Worm (Caenorhabditis elegans) whole organism, young adult: Measurements from ENCODE around the gene pde-3.

ENCODE experiments used
- B0019.2 ChIP-seq: fragments of 200-800 bp; sonication (Bioruptor generic); conservative IDR thresholded peaks from 2 replicates; pipeline ENCODE4 v1.3.6; 2022; ENCODE audit warnings: missing genetic modification reagents, missing genetic modification characterization, missing compliant biosample characterization
- C06A6.2 ChIP-seq: fragments of 200-800 bp; sonication (Bioruptor generic); conservative IDR thresholded peaks from 2 replicates; pipeline ENCODE4 v1.3.6; 2022; ENCODE audit warnings: missing genetic modification characterization, missing compliant biosample characterization
- F33H1.4 ChIP-seq: fragments of 200-800 bp; sonication (Bioruptor generic); IDR thresholded peaks from 2 replicates; pipeline ENCODE4 v1.3.6; 2022; ENCODE audit warnings: missing genetic modification reagents, missing genetic modification characterization, missing compliant biosample characterization
- F39B2.1 ChIP-seq: fragments of 200-800 bp; sonication (Bioruptor generic); IDR thresholded peaks from 2 replicates; pipeline ENCODE4 v1.3.6; 2022; ENCODE audit warnings: missing genetic modification reagents, missing genetic modification characterization, missing compliant biosample characterization
- F52B5.7 ChIP-seq: sonication (generic microtip); optimal IDR thresholded peaks from 2 replicates; lab custom pipeline; 2016; ENCODE audit warnings: mild to moderate bottlenecking, missing genetic modification characterization, missing compliant biosample characterization
- F55B11.4 ChIP-seq: sonication (generic microtip); optimal IDR thresholded peaks from 2 replicates; lab custom pipeline; 2016; ENCODE audit warnings: missing compliant biosample characterization, missing genetic modification characterization, borderline replicate concordance; ENCODE audit not compliant: insufficient read depth
- F57C9.4 ChIP-seq: sonication (generic microtip); optimal IDR thresholded peaks from 2 replicates; lab custom pipeline; 2017; ENCODE audit warnings: mild to moderate bottlenecking, missing genetic modification characterization, missing compliant biosample characterization
- K12H6.12 ChIP-seq: fragments of 200-800 bp; sonication (Bioruptor generic); optimal IDR thresholded peaks from 2 replicates; lab custom pipeline; 2018; ENCODE audit warnings: mild to moderate bottlenecking, missing genetic modification characterization, missing compliant biosample characterization
- T07F8.4 ChIP-seq: sonication (generic microtip); optimal IDR thresholded peaks from 2 replicates; lab custom pipeline; 2016; ENCODE audit warnings: mild to moderate bottlenecking, missing genetic modification characterization, moderate library complexity, missing compliant biosample characterization
- T26A5.8 ChIP-seq: sonication (generic microtip); optimal IDR thresholded peaks from 2 replicates; lab custom pipeline; 2016; ENCODE audit warnings: missing genetic modification characterization, missing compliant biosample characterization
- Y53F4B.3 ChIP-seq: fragments of 200-800 bp; sonication (Bioruptor generic); IDR thresholded peaks from 2 replicates; pipeline ENCODE4 v1.3.6; 2022; ENCODE audit warnings: missing genetic modification reagents, missing genetic modification characterization, missing compliant biosample characterization
- Y53G8AR.9 ChIP-seq: fragments of 200-800 bp; sonication (Bioruptor generic); conservative IDR thresholded peaks from 2 replicates; pipeline ENCODE4 v1.3.6; 2022; ENCODE audit warnings: missing genetic modification reagents, missing genetic modification characterization, missing compliant biosample characterization
- akir-1 ChIP-seq: fragments of 200-800 bp; sonication (Bioruptor generic); optimal IDR thresholded peaks from 2 replicates; lab custom pipeline; 2018; ENCODE audit warnings: mild to moderate bottlenecking, missing genetic modification characterization, moderate library complexity, missing compliant biosample characterization
- aptf-2 ChIP-seq: fragments of 200-800 bp; sonication (Bioruptor generic); conservative IDR thresholded peaks from 2 replicates; pipeline ENCODE4 v1.3.6; 2022; ENCODE audit warnings: missing genetic modification reagents, missing genetic modification characterization, missing compliant biosample characterization
- aptf-3 ChIP-seq: fragments of 200-800 bp; sonication (Bioruptor generic); IDR thresholded peaks from 2 replicates; pipeline ENCODE4 v1.3.6; 2022; ENCODE audit warnings: missing genetic modification characterization, missing compliant biosample characterization
- bed-1 ChIP-seq: fragments of 200-800 bp; sonication (Bioruptor generic); IDR thresholded peaks from 2 replicates; pipeline ENCODE4 v1.3.6; 2022; ENCODE audit warnings: missing genetic modification reagents, missing genetic modification characterization, missing compliant biosample characterization
- cebp-1 ChIP-seq, 2 experiments: fragments of 200-800 bp in 1 of 2; sonication (Bioruptor generic) in 1 of 2; sonication (generic microtip) in 1 of 2; IDR thresholded peaks in 1 of 2; optimal IDR thresholded peaks in 1 of 2; 2 replicates each; pipeline versions ENCODE4 v1.3.6 to Lab custom; 2017 to 2022; ENCODE audit warnings: missing compliant biosample characterization in 2 of 2, missing genetic modification characterization in 2 of 2, mild to moderate bottlenecking in 1 of 2, missing genetic modification reagents in 1 of 2, moderate library complexity in 1 of 2
- ceh-27 ChIP-seq: fragments of 200-800 bp; sonication (Bioruptor generic); optimal IDR thresholded peaks from 2 replicates; lab custom pipeline; 2018; ENCODE audit warnings: mild to moderate bottlenecking, missing genetic modification characterization, moderate library complexity, missing compliant biosample characterization
- egl-18 ChIP-seq: fragments of 200-800 bp; sonication (Bioruptor generic); IDR thresholded peaks from 2 replicates; pipeline ENCODE4 v1.3.6; 2022; ENCODE audit warnings: missing genetic modification reagents, missing genetic modification characterization, missing compliant biosample characterization
- egrh-3 ChIP-seq: fragments of 200-800 bp; sonication (Bioruptor generic); IDR thresholded peaks from 2 replicates; pipeline ENCODE4 v1.3.6; 2022; ENCODE audit warnings: missing genetic modification reagents, missing genetic modification characterization, missing compliant biosample characterization
- ekl-4 ChIP-seq: fragments of 200-800 bp; sonication (Bioruptor generic); IDR thresholded peaks from 2 replicates; pipeline ENCODE4 v1.3.6; 2022; ENCODE audit warnings: missing genetic modification reagents, missing genetic modification characterization, missing compliant biosample characterization
- fkh-3 ChIP-seq: sonication (generic microtip); optimal IDR thresholded peaks from 2 replicates; lab custom pipeline; 2016; ENCODE audit warnings: mild to moderate bottlenecking, missing genetic modification characterization, missing compliant biosample characterization
- hlh-12 ChIP-seq: sonication (generic microtip); optimal IDR thresholded peaks from 2 replicates; lab custom pipeline; 2016; ENCODE audit warnings: missing genetic modification characterization, missing compliant biosample characterization
- hlh-26 ChIP-seq: fragments of 200-800 bp; sonication (Bioruptor generic); conservative IDR thresholded peaks from 2 replicates; pipeline ENCODE4 v1.3.6; 2022; ENCODE audit warnings: missing genetic modification reagents, missing genetic modification characterization, missing compliant biosample characterization
- hrde-1 ChIP-seq: sonication (generic microtip); optimal IDR thresholded peaks from 2 replicates; lab custom pipeline; 2016; ENCODE audit warnings: missing genetic modification characterization, mild to moderate bottlenecking, missing compliant biosample characterization, moderate library complexity, missing genotype, missing genetic modification reagents, borderline replicate concordance
- let-526 ChIP-seq: fragments of 200-800 bp; sonication (Bioruptor generic); IDR thresholded peaks from 2 replicates; pipeline ENCODE4 v1.3.6; 2022; ENCODE audit warnings: missing genetic modification reagents, missing genetic modification characterization, missing compliant biosample characterization
- lin-26 ChIP-seq: fragments of 200-800 bp; sonication (Bioruptor generic); IDR thresholded peaks from 2 replicates; pipeline ENCODE4 v1.3.6; 2022; ENCODE audit warnings: missing genetic modification reagents, missing genetic modification characterization, missing compliant biosample characterization
- madf-8 ChIP-seq: fragments of 200-800 bp; sonication (Bioruptor generic); conservative IDR thresholded peaks from 2 replicates; pipeline ENCODE4 v1.3.6; 2022; ENCODE audit warnings: missing genetic modification reagents, missing genetic modification characterization, missing compliant biosample characterization
- nfyb-1 ChIP-seq: fragments of 200-800 bp; sonication (Bioruptor generic); IDR thresholded peaks from 2 replicates; pipeline ENCODE4 v1.3.6; 2022; ENCODE audit warnings: missing genetic modification reagents, missing genetic modification characterization, missing compliant biosample characterization
- nhr-27 ChIP-seq: fragments of 200-800 bp; sonication (Bioruptor generic); optimal IDR thresholded peaks from 2 replicates; lab custom pipeline; 2018; ENCODE audit warnings: mild to moderate bottlenecking, missing genetic modification characterization, moderate library complexity, missing compliant biosample characterization
- nhr-80 ChIP-seq: sonication (generic microtip); optimal IDR thresholded peaks from 2 replicates; lab custom pipeline; 2016; ENCODE audit warnings: missing genetic modification characterization, missing compliant biosample characterization
- rec-8 ChIP-seq, 2 experiments: sonication (generic microtip); optimal IDR thresholded peaks; 2 replicates each; lab custom pipeline; 2016; ENCODE audit warnings: mild to moderate bottlenecking in 2 of 2, missing genetic modification characterization in 2 of 2, missing genetic modification reagents in 2 of 2, missing genotype in 2 of 2, missing biosample characterization in 1 of 2, missing compliant biosample characterization in 1 of 2, moderate library complexity in 1 of 2
- snpc-1.3 ChIP-seq: sonication (generic microtip); optimal IDR thresholded peaks from 2 replicates; lab custom pipeline; 2017; ENCODE audit warnings: missing genetic modification characterization, mild to moderate bottlenecking, missing compliant biosample characterization, antibody characterized with exemption, moderate library complexity, missing genotype, missing genetic modification reagents; ENCODE audit not compliant: insufficient read depth
- tlf-1 ChIP-seq: fragments of 200-800 bp; sonication (Bioruptor generic); optimal IDR thresholded peaks from 2 replicates; lab custom pipeline; 2018; ENCODE audit warnings: mild to moderate bottlenecking, missing genetic modification characterization, missing compliant biosample characterization
- unc-62 ChIP-seq: fragments of 150-350 bp; optimal IDR thresholded peaks from 2 replicates; lab custom pipeline; 2014; ENCODE audit warnings: missing biosample characterization, missing genetic modification reagents, missing genetic modification characterization
- zfh-2 ChIP-seq: fragments of 200-800 bp; sonication (Bioruptor generic); conservative IDR thresholded peaks from 2 replicates; pipeline ENCODE4 v1.3.6; 2022; ENCODE audit warnings: missing genetic modification reagents, missing genetic modification characterization, missing compliant biosample characterization
- zim-3 ChIP-seq: sonication (generic microtip); optimal IDR thresholded peaks from 2 replicates; lab custom pipeline; 2017; ENCODE audit warnings: mild to moderate bottlenecking, missing genetic modification characterization, moderate library complexity, missing compliant biosample characterization
- ztf-18 ChIP-seq: sonication (generic microtip); optimal IDR thresholded peaks from 2 replicates; lab custom pipeline; 2016; ENCODE audit warnings: missing genotype, mild to moderate bottlenecking, missing genetic modification characterization, missing compliant biosample characterization
- ztf-22 ChIP-seq: fragments of 200-800 bp; sonication (Bioruptor generic); optimal IDR thresholded peaks from 2 replicates; lab custom pipeline; 2018; ENCODE audit warnings: mild to moderate bottlenecking, missing genetic modification characterization, moderate library complexity, missing compliant biosample characterization
- ztf-26 ChIP-seq: sonication (generic microtip); optimal IDR thresholded peaks from 2 replicates; lab custom pipeline; 2017; ENCODE audit warnings: missing genetic modification characterization, missing compliant biosample characterization

The pde-3 gene

DNA sequence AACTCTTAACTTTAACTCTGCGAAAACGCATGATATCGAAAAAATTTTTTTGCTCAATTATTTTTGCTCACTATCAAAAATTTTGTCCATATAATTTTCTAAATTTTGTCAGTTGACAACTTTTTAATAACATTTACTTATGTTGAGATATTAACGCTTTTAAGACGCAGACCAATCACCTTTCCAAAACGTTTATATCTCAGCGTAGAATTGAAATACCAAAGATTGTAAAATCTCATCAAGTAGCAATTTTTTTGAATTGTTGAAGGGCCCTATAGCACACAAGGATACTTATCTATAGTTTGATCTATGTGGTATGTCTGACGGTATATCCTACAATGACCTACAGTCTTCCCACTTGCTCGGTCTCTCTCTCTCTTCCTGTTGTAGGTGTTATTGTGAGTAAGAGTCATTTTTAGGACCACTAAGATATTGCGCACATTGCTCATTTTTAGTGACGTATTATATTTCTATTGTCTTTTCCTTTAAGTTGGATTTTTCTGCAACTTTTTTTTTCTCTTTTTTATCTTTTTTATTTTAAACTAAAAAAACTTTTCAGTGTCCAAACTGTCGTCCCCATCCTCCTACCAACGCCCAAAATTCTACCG, at the start of gene pde-3:
pde-3 (plus strand) TSS at position 558 of the 608 bp plus-strand sequence.
- no peak for TF ChIP-seq K12H6.12 (tag; lab: Kevin White, UChicago)
- TF ChIP-seq madf-8 (GFP tag; lab: Robert Waterston, UW): no peak
- no peak for TF ChIP-seq ztf-22

DNA sequence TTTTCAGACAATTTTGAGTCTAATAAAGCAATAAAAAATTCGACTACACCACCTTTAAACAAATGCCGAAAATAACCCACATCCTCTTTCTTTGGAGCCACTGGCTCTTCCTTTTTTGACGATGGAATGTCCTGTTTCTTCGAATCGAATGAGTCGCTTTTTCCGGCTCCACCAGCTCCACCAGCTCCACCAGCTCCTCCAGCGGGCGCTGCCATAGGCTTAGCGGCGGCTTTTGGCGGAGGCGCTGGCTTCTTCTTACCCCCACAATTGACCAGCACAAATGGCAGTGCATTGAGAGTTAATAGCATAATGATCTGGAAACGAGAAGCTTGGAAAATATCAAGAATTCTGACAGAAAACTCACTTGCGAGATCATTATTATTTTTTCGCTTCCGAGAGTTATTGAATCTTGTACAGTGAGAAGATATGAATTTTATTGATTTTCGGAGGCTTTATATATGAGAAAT, 42.7 kb upstream of the pde-3 start, which contains the start of gene Y53F4A.2:
Y53F4A.2 (minus strand) TSS at position 417 of the 467 bp plus-strand sequence.
- TF ChIP-seq let-526 (GFP tag; lab: Robert Waterston, UW) (no peak), Y53F4B.3 (GFP tag; lab: Robert Waterston, UW) (no peak), ztf-26 (tag; lab: Kevin White, UChicago) (no peak), cebp-1 (GFP tag; IDR thresholded peaks at IDR 0.05; lab: Robert Waterston, UW) (no peak), cebp-1 (tag; optimal IDR thresholded peaks at IDR 0.05; lab: Kevin White, UChicago) (no peak), akir-1 (GFP tag; lab: Kevin White, UChicago) (no peak), zfh-2 (GFP tag; lab: Robert Waterston, UW) (peak; percentile 68), egrh-3 (peak; percentile 38; the same call in 1 of the 2 replicates), egl-18 (GFP tag; lab: Robert Waterston, UW) (no peak), rec-8 (tag; optimal IDR thresholded peaks at IDR 0.05; lab: Kevin White, UChicago) (no peak), hrde-1 (tag; lab: Kevin White, UChicago) (no peak), ztf-22 (no peak)

DNA sequence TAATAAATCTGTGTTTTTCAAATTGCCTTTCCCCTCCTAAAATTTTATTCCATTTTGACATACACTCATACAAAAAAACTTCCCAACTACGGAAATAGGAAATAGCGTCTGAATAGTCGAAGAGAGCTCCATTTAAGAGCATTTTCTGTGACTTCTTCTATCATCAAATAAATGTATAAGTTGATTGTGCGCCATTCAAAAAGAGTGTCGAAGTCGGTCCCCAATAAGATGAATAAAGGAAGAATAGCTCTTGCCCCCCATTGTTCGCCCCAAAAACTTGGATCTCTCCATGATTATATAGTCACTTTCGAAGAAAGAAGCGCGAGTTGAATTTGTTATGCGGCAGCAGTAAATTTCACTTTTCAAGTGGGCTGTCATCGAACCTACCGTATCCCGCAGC, 27.0 kb upstream of the pde-3 start:
- no peak for TF ChIP-seq egl-18 (GFP tag; lab: Robert Waterston, UW)
- no peak for TF ChIP-seq ztf-18 (tag; lab: Kevin White, UChicago)
- TF ChIP-seq snpc-1.3 (tag; lab: Kevin White, UChicago): no peak

DNA sequence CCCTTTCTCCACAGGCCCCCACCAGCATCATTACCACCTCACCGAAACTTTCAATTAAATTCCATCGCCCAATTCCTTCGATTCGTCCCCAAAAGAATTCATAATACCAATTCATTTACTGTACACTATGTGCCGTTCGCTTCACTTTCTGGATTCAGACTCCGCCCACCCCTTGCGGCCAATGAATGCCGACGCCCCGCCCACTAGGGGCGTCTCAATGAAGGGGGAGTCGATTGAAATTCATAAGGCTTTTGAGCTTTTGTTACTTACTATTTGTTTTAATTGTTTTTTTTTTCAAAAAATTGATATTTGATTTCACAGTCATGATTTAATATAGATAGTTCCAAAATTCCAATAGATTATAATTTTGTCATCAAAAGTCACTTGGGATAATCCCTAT, 23.0 kb upstream of the pde-3 start:
- no peak for TF ChIP-seq ceh-27 (GFP tag; lab: Kevin White, UChicago)
- no peak for TF ChIP-seq ekl-4 (GFP tag; lab: Robert Waterston, UW)
- no peak for TF ChIP-seq unc-62 (GFP tag; lab: Kevin White, UChicago)
- no peak for TF ChIP-seq F55B11.4
- no peak for TF ChIP-seq T26A5.8
- no peak for TF ChIP-seq aptf-3 (GFP tag; lab: Robert Waterston, UW)
- TF ChIP-seq nhr-27 (tag; lab: Kevin White, UChicago): no peak
- TF ChIP-seq Y53G8AR.9 (GFP tag; lab: Robert Waterston, UW): no peak
- no peak for TF ChIP-seq F52B5.7 (tag; lab: Kevin White, UChicago)

DNA sequence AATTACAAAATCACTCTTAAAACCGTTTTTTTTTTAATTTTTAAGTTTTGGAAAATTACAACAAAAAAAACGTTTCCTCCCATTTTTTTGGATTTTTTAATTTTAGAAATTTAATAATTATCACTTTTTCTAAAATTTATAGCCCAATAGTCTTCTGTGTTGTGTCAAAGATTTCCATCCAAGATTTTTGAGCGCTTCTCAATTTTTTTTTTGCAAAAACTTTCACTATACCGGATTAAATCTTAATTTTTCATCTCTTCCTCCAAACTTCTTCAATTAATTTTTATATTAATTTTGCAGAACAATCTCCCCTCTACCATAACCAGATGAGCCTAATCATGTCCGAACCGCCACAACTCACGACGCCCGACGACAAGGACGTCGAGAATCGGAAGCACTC, 17.3 kb upstream of the pde-3 start, which contains the start of gene cog-1:
cog-1 (plus strand) TSS at position 301 of the 400 bp plus-strand sequence.
- TF ChIP-seq lin-26 (GFP tag; lab: Robert Waterston, UW) (no peak), F57C9.4 (tag; lab: Kevin White, UChicago) (no peak), tlf-1 (GFP tag; lab: Kevin White, UChicago) (no peak), hlh-26 (GFP tag; lab: Robert Waterston, UW) (no peak), bed-1 (no peak), nfyb-1 (GFP tag; lab: Robert Waterston, UW) (no peak), F39B2.1 (GFP tag; lab: Robert Waterston, UW) (no peak), fkh-3 (tag; lab: Kevin White, UChicago) (no peak), F33H1.4 (GFP tag; lab: Robert Waterston, UW) (no peak), nhr-80 (tag; lab: Kevin White, UChicago) (no peak), zim-3 (tag; lab: Kevin White, UChicago) (no peak), let-526 (GFP tag; lab: Robert Waterston, UW) (no peak), aptf-2 (GFP tag; lab: Robert Waterston, UW) (no peak), hlh-12 (no peak), snpc-1.3 (tag; lab: Kevin White, UChicago) (no peak), B0019.2 (GFP tag; lab: Robert Waterston, UW) (no peak), C06A6.2 (GFP tag; lab: Robert Waterston, UW) (no peak), T07F8.4 (tag; lab: Kevin White, UChicago) (no peak)
